Worm (Caenorhabditis elegans): ENCODE measurements around the gene mab-9.
"Not testable (repeated sequence)": the region's sequence is repeated elsewhere in the genome, so short reads cannot be mapped to it uniquely, and the experiment has no call there.

mab-9 gene

DNA sequence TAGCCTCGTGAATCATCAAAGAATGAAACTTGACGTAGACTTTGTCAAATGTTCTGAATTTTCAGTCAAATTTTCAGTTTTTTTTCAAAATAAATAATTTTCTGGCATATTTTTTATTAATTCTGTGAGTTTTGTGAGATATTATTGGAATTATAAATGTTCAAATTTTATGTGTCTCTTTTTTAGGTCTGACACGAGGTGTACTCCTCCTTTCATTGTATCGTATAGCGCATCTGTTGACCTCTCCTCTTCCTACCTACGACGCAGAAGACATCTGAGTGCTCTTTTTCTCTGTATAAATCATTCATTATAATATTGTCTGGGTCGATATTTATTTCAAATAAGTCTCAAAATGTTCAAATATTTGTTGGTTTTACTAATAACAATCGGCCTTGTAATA is 19.4 kb downstream of the mab-9 start, which contains the start of gene T27A1.3:
Gene T27A1.3, plus strand, starts transcription at position 301 of the 400 bp plus-strand sequence.
- TF ChIP-seq unc-62 (GFP tag; optimal IDR thresholded peaks at IDR 0.05): not testable (repeated sequence)

ce11 chrII:536775-537174 is 21.0 kb downstream of the mab-9 start, which contains the start of gene T27A1.2:
Gene T27A1.2, minus strand, starts transcription at chrII:536875.
- no peak for TF ChIP-seq unc-62 (GFP tag; optimal IDR thresholded peaks at IDR 0.05)

ce11 chrII:542416-542815 is 26.6 kb downstream of the mab-9 start:
- TF ChIP-seq unc-62 (GFP tag; optimal IDR thresholded peaks at IDR 0.05): no peak

DNA sequence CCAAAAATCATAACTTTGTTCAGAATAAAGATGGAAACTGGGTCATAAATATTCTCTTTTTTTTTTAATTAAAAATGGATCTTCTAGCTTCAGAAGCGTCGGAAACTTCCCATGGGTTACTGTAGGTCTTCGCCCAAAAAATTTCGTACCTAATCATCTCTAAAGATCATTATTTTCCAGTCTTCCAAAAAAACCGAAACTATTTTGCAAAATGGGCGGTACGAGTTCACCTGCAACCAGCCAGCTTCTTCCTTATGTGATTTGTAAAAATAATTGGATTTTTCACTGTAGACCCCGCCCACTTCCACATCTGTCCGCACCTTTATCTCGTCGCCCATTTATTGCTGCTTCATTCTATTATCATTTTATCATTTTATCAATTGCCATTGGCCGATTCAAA is 30.6 kb downstream of the mab-9 start, which contains the start of gene mlt-10:
Gene mlt-10, plus strand, starts transcription at position 301 of the 400 bp plus-strand sequence.
- TF ChIP-seq unc-62 (GFP tag; optimal IDR thresholded peaks at IDR 0.05): no peak

DNA sequence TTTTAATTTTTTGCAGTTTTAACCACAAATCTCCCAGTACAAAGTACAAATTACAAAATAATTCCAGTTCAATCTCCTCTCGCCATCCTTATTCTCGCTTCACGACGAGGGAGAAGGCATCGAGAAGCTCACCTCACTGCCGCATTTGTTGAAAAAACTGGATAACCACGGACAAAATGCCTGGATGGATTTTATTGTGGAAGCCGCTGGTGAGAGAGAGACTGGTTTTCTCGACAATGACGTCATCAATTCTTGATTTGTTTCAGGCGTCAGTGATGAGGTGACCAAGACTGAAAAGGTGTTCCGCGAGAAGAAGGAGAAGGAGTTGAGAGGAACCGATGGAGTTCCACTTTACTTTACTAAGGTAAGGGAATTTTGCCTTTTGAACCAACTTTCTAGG is 33.7 kb downstream of the mab-9 start:
- TF ChIP-seq unc-62 (GFP tag; optimal IDR thresholded peaks at IDR 0.05): no peak

DNA sequence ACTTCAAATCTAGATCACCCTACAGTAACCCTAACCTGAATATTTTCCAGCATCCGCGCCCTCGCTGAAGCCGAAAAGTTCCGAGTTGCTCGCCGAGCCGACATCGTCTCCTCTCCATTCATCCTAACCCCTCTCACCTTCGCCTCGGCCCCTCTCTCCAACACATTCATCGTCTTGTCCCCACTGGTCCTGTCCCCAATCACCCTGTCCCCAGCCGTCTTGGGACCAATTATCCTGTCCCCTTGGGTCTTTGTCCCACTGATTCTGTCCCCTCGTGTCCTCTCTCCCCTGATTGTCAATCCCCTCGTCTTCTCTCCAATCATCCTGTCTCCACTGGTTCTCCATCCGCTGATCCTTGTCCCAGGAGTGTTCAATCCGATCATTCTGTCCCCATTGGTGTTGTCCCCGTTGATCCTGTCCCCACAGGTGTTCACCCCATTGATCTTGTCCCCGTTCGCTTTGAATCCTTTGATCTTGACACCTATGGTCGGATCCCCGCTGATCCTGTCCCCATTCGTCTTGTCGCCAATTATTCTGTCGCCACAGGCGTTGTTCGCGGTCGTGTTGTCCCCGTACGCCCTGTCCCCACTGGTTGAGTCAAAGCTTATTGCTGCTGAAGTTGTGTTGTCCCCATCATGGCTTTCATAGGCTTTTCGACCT is 35.6 kb downstream of the mab-9 start, which contains the start of gene lips-7:
Gene lips-7, plus strand, starts transcription at position 610 of the 660 bp plus-strand sequence.
- no peak for TF ChIP-seq unc-62 (GFP tag; optimal IDR thresholded peaks at IDR 0.05)

ce11 chrII:555371-555770 is 39.5 kb downstream of the mab-9 start:
- TF ChIP-seq unc-62 (GFP tag; optimal IDR thresholded peaks at IDR 0.05): no peak

ce11 chrII:556185-556584 is 40.4 kb downstream of the mab-9 start, which contains the start of the genes C09E8.1 and C09E8.6:
Gene C09E8.1, plus strand, starts transcription at chrII:556485.
Gene C09E8.6, plus strand, starts transcription at chrII:556497.
- TF ChIP-seq unc-62 (GFP tag; optimal IDR thresholded peaks at IDR 0.05): no peak

DNA sequence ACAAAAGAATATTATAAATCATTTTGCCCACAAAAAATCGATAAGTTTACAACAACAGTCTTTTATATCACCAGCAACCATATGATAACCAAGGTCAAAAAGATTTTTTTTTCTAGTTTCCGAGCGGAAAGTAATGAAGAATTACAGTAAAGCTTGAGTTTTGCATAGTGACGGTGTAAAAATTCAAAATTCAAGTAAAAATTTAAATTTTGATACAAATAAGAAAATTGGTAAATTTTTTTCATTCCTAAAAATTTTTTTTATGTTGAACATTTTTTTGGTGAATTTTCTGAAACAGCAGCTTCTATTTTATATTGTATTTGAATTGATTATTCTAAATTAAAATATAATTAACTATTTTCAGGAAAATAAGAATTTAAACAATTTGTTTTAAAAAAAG is 53.0 kb downstream of the mab-9 start, which contains the start of gene W08F4.5:
Gene W08F4.5, minus strand, starts transcription at position 101 of the 400 bp plus-strand sequence.
- TF ChIP-seq unc-62 (GFP tag; optimal IDR thresholded peaks at IDR 0.05): no peak
